Fruit fly (Drosophila melanogaster): ENCODE measurements around the gene bru2.

The bru2 gene

DNA sequence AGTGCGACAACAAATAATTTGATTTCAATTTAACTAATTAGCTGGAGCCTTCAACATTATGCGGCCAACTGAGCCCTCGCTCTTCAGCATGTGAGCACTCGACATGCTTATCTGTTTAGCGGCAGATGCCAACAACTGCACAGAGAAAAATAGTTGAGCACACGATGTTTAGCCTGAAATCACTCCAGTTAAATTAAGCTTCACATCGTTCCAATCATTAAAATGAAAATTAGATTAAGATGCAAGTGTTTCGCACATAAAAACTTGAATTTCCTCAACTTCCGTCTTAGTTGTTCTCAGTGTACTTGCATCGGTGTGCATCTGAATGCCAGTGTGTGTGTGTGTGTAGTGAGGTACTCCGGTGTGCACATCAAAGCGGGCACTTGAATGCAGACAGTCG lies 6.9 kb downstream of the bru2 start (continued):
- TF ChIP-seq CG10979 (tag; optimal IDR thresholded peaks at IDR 0.05), result peak; percentile 78
- TF ChIP-seq Scr (GFP tag; IDR thresholded peaks at IDR 0.05; ENCODE audit: partially characterized antibody), result no peak
- peak; percentile 43 for TF ChIP-seq CG8089 (GFP tag; optimal IDR thresholded peaks at IDR 0.05)
- peak; percentile 48 for TF ChIP-seq Ptx1 (GFP tag; IDR thresholded peaks at IDR 0.05)
- no peak for TF ChIP-seq Bdp1 (GFP tag; optimal IDR thresholded peaks at IDR 0.05)
- TF ChIP-seq CG7271 (tag; optimal IDR thresholded peaks at IDR 0.05), result no peak
- peak; percentile 51; the same call in 1 of the 3 replicates for TF ChIP-seq croc (GFP tag; conservative IDR thresholded peaks at IDR 0.05)
- no peak for TF ChIP-seq CG7987 (GFP tag; optimal IDR thresholded peaks at IDR 0.05)
- 0 out of 3 replicates have a peak, but pooled peaks have one; percentile 20 for TF ChIP-seq CG14050 (GFP tag; IDR thresholded peaks at IDR 0.05)
- no peak for TF ChIP-seq sc (optimal IDR thresholded peaks at IDR 0.05)
- TF ChIP-seq sc (GFP tag; optimal IDR thresholded peaks at IDR 0.05), result peak; percentile 30
- no peak for TF ChIP-seq ham (GFP tag; IDR thresholded peaks at IDR 0.05)
- peak; percentile 84 for TF ChIP-seq CG1603 (tag; optimal IDR thresholded peaks at IDR 0.05)
- TF ChIP-seq CG17568 (GFP tag; optimal IDR thresholded peaks at IDR 0.05), result no peak
- peak; percentile 25; the same call in 1 of the 2 replicates for TF ChIP-seq klu (GFP tag; IDR thresholded peaks at IDR 0.05)
- TF ChIP-seq ssp (GFP tag; IDR thresholded peaks at IDR 0.05), result no peak; the same call in 1 of the 2 replicates
- TF ChIP-seq CG14965 (GFP tag; optimal IDR thresholded peaks at IDR 0.05; ENCODE audit: borderline replicate concordance), result no peak
- TF ChIP-seq lmd (GFP tag; IDR thresholded peaks at IDR 0.05), result peak; percentile 44; the same call in 1 of the 2 replicates
- no peak for TF ChIP-seq CG10274 (GFP tag; optimal IDR thresholded peaks at IDR 0.05)
- TF ChIP-seq Chrac-16 (GFP tag; optimal IDR thresholded peaks at IDR 0.05), result peak; percentile 74
- TF ChIP-seq p53 (GFP tag; optimal IDR thresholded peaks at IDR 0.05), result no peak
- TF ChIP-seq Awh (GFP tag; IDR thresholded peaks at IDR 0.05), result no peak
- TF ChIP-seq Mad (GFP tag; optimal IDR thresholded peaks at IDR 0.05), result no peak
- TF ChIP-seq Pdp1 (GFP tag; optimal IDR thresholded peaks at IDR 0.05), result peak; percentile 14 to 40
- peak; percentile 15 for TF ChIP-seq CG6813 (GFP tag; optimal IDR thresholded peaks at IDR 0.05)
- TF ChIP-seq maf-S (GFP tag; optimal IDR thresholded peaks at IDR 0.05), result no peak
- no peak for TF ChIP-seq D19B (GFP tag; optimal IDR thresholded peaks at IDR 0.05)
- no peak for TF ChIP-seq yki (optimal IDR thresholded peaks at IDR 0.05)
- TF ChIP-seq sob (GFP tag; IDR thresholded peaks at IDR 0.05), result peak; percentile 46; the same call in 1 of the 2 replicates
- TF ChIP-seq slp2 (GFP tag; optimal IDR thresholded peaks at IDR 0.05), result peak; percentile 34
- no peak for TF ChIP-seq insv (GFP tag; optimal IDR thresholded peaks at IDR 0.05)
- peak; percentile 70 to 72 for TF ChIP-seq chif (GFP tag; optimal IDR thresholded peaks at IDR 0.05)
- TF ChIP-seq ab (GFP tag; optimal IDR thresholded peaks at IDR 0.05), result no peak
- no peak for TF ChIP-seq CG13296 (GFP tag; optimal IDR thresholded peaks at IDR 0.05)
- no peak for TF ChIP-seq mirr (GFP tag; optimal IDR thresholded peaks at IDR 0.05)
- no peak for TF ChIP-seq CG15601 (tag; optimal IDR thresholded peaks at IDR 0.05)
- TF ChIP-seq CG4707 (GFP tag; optimal IDR thresholded peaks at IDR 0.05), result peak; percentile 2
- peak; percentile 24 for TF ChIP-seq CG8388 (GFP tag; optimal IDR thresholded peaks at IDR 0.05)
- no peak for TF ChIP-seq NFAT (GFP tag; IDR thresholded peaks at IDR 0.05)
- TF ChIP-seq lbe (GFP tag; optimal IDR thresholded peaks at IDR 0.05), result no peak
- TF ChIP-seq ATbp (GFP tag; optimal IDR thresholded peaks at IDR 0.05), result peak; percentile 44
- no peak for TF ChIP-seq aop (GFP tag; IDR thresholded peaks at IDR 0.05)
- TF ChIP-seq abd-A (tag; optimal IDR thresholded peaks at IDR 0.05), result no peak
- TF ChIP-seq CG10959 (GFP tag; IDR thresholded peaks at IDR 0.05), result peak; percentile 77
- TF ChIP-seq Xbp1 (GFP tag; optimal IDR thresholded peaks at IDR 0.05), result peak; percentile 26
- TF ChIP-seq Rx (GFP tag; IDR thresholded peaks at IDR 0.05), result peak; percentile 49; the same call in 1 of the 2 replicates
- TF ChIP-seq nerfin-1 (tag; optimal IDR thresholded peaks at IDR 0.05), result no peak
- peak; percentile 32; the same call in 1 of the 2 replicates for TF ChIP-seq Drgx (GFP tag; IDR thresholded peaks at IDR 0.05)
- TF ChIP-seq slbo (GFP tag; IDR thresholded peaks at IDR 0.05), result peak; percentile 39; the same call in 1 of the 2 replicates
- TF ChIP-seq Dp (GFP tag; optimal IDR thresholded peaks at IDR 0.05), result no peak

Measured in whole organism, embryonic.